Worm (Caenorhabditis elegans): ENCODE data around the gene F54D5.3.
A peak's percentile ranks its signal among the peaks of the same experiment; 100 is the strongest.

The F54D5.3 gene

ce11 chrII:11568670-11569069 lies 2.9 kb upstream of the F54D5.3 start:
- no peak for TF ChIP-seq zfh-2 (GFP tag; conservative IDR thresholded peaks at IDR 0.05)
- no peak for TF ChIP-seq ceh-79 (tag; optimal IDR thresholded peaks at IDR 0.05)
- TF ChIP-seq athp-1 (tag; optimal IDR thresholded peaks at IDR 0.05), result no peak
- TF ChIP-seq B0261.1 (tag; optimal IDR thresholded peaks at IDR 0.05), result no peak
- TF ChIP-seq ztf-25 (GFP tag; IDR thresholded peaks at IDR 0.05), result no peak
- no peak for TF ChIP-seq T26A5.8 (tag; optimal IDR thresholded peaks at IDR 0.05)
- no peak for TF ChIP-seq nhr-80 (tag; optimal IDR thresholded peaks at IDR 0.05)
- TF ChIP-seq ztf-3 (GFP tag; optimal IDR thresholded peaks at IDR 0.05), result no peak
- TF ChIP-seq pbrm-1 (GFP tag; IDR thresholded peaks at IDR 0.05), result no peak
- TF ChIP-seq snpc-4 (GFP tag; optimal IDR thresholded peaks at IDR 0.05), result no peak
- no peak for TF ChIP-seq snpc-4 (tag; optimal IDR thresholded peaks at IDR 0.05)
- TF ChIP-seq bed-1 (GFP tag; IDR thresholded peaks at IDR 0.05), result no peak
- TF ChIP-seq ccch-3 (GFP tag; optimal IDR thresholded peaks at IDR 0.05), result no peak
- no peak for TF ChIP-seq attf-3 (GFP tag; conservative IDR thresholded peaks at IDR 0.05)

- peak; percentile 57 for TF ChIP-seq nhr-80 (tag; optimal IDR thresholded peaks at IDR 0.05)
- no peak for TF ChIP-seq F33H1.4 (GFP tag; IDR thresholded peaks at IDR 0.05)
- TF ChIP-seq Y53G8AR.9 (GFP tag; conservative IDR thresholded peaks at IDR 0.05), result no peak
Measured at ce11 chrII:11569213-11569868, 2.3 kb upstream of the F54D5.3 start, which contains the start of the genes F54D5.23 and F54D5.4. Gene F54D5.23 (minus strand): TSS chrII:11569287. Gene F54D5.4 (plus strand): TSS chrII:11569818.

ce11 chrII:11572944-11573343 lies 1.3 kb downstream of the F54D5.3 start, which contains the start of gene F54D5.2:
Gene F54D5.2 (plus strand): TSS chrII:11573180.
- TF ChIP-seq hmg-1.2 (GFP tag; IDR thresholded peaks at IDR 0.05) (no peak), dpl-1 (GFP tag; optimal IDR thresholded peaks at IDR 0.05) (peak; percentile 9), xnd-1 (tag; optimal IDR thresholded peaks at IDR 0.05) (peak; percentile 62), ets-4 (GFP tag; optimal IDR thresholded peaks at IDR 0.05) (no peak), D2030.7 (GFP tag; IDR thresholded peaks at IDR 0.05) (0 out of 2 replicates have a peak, but pooled peaks have one; percentile 12), ccch-3 (GFP tag; optimal IDR thresholded peaks at IDR 0.05) (no peak), snpc-3.4 (tag; optimal IDR thresholded peaks at IDR 0.05) (no peak), ceh-91 (GFP tag; IDR thresholded peaks at IDR 0.05) (0 out of 2 replicates have a peak, but pooled peaks have one; percentile 31), madf-6 (GFP tag; IDR thresholded peaks at IDR 0.05) (peak; percentile 79), lsl-1 (GFP tag; optimal IDR thresholded peaks at IDR 0.05) (peak; percentile 89), rcor-1 (GFP tag; IDR thresholded peaks at IDR 0.05) (no peak), unc-130 (GFP tag; optimal IDR thresholded peaks at IDR 0.05) (no peak), F49E8.2 (tag; optimal IDR thresholded peaks at IDR 0.05; ENCODE audit: insufficient read depth) (peak; percentile 32), efl-1 (GFP tag; optimal IDR thresholded peaks at IDR 0.05) (peak; percentile 39), repo-1 (tag; optimal IDR thresholded peaks at IDR 0.05) (no peak), F33H1.4 (GFP tag; IDR thresholded peaks at IDR 0.05) (peak; percentile 84), lin-54 (GFP tag; optimal IDR thresholded peaks at IDR 0.05) (peak; percentile 74), mxl-1 (tag; optimal IDR thresholded peaks at IDR 0.05) (no peak)

- no peak for TF ChIP-seq let-607 (tag; optimal IDR thresholded peaks at IDR 0.05)
- no peak for TF ChIP-seq snpc-4 (GFP tag; optimal IDR thresholded peaks at IDR 0.05)
- no peak for TF ChIP-seq snpc-4 (tag; optimal IDR thresholded peaks at IDR 0.05)
- TF ChIP-seq F49E8.2 (tag; optimal IDR thresholded peaks at IDR 0.05; ENCODE audit: insufficient read depth), result no peak
- no peak for TF ChIP-seq hsf-1 (GFP tag; IDR thresholded peaks at IDR 0.05)
- TF ChIP-seq nhr-80 (tag; optimal IDR thresholded peaks at IDR 0.05), result peak; percentile 7
- no peak for TF ChIP-seq ccch-3 (GFP tag; optimal IDR thresholded peaks at IDR 0.05)
Measured at ce11 chrII:11577397-11577796, 5.8 kb downstream of the F54D5.3 start, which contains the start of gene pcs-1. Gene pcs-1 (minus strand): TSS chrII:11577740.

All from whole organism, young adult.